Worm (Caenorhabditis elegans): ENCODE measurements around the gene col-138.

DNA sequence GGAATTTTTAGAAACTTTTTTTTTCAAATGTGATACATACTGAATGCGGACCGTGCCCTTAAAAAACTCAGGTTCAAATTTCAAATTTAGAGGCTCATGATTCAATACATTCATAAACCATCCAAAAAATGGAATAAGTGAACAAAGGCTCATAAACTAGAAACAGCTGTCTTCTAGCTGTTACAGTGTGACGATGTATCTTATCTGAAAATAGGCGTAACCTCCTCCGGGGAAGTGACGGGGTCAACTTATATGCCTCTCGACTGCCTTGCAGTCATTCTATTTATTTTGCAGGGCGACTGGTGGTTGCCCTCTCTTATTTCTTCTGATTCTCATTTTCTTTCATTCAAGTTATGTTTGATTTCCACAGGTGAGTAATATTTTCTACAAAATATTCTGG, 32.5 kb upstream of the col-138 start, which contains the start of gene Y116A8B.1:
- TF ChIP-seq ama-1 (optimal IDR thresholded peaks at IDR 0.05) (no peak), ama-1 (GFP tag; optimal IDR thresholded peaks at IDR 0.05) (no peak), athp-1 (tag; optimal IDR thresholded peaks at IDR 0.05) (no peak), lag-1 (GFP tag; IDR thresholded peaks at IDR 0.05) (no peak), T07F8.4 (tag; optimal IDR thresholded peaks at IDR 0.05) (no peak), egl-44 (GFP tag; IDR thresholded peaks at IDR 0.05) (no peak), madf-8 (GFP tag; conservative IDR thresholded peaks at IDR 0.05) (no peak), ztf-18 (tag; optimal IDR thresholded peaks at IDR 0.05) (no peak), F52B5.7 (tag; optimal IDR thresholded peaks at IDR 0.05) (no peak), ceh-58 (GFP tag; IDR thresholded peaks at IDR 0.05) (no peak), lsl-1 (GFP tag; optimal IDR thresholded peaks at IDR 0.05) (no peak), unc-62 (GFP tag; optimal IDR thresholded peaks at IDR 0.05) (no peak)

All from whole organism, young adult.